Fruit fly (Drosophila melanogaster) whole organism, prepupa: Measurements from ENCODE around the gene CapaR.

Experiments used
- CG10669 ChIP-seq: fragments of 200-800 bp; sonication (Bioruptor generic); optimal IDR thresholded peaks from 3 replicates; lab custom pipeline; 2018; ENCODE audit warnings: missing biosample characterization, mild to moderate bottlenecking, missing genetic modification characterization, moderate library complexity
- CG11294 ChIP-seq: fragments of 200-800 bp; sonication (Bioruptor generic); IDR thresholded peaks from 2 replicates; pipeline ENCODE4 v1.3.6; 2022; ENCODE audit warnings: missing biosample characterization, missing genetic modification characterization
- CG11902 ChIP-seq: fragments of 200-800 bp; sonication (Bioruptor generic); optimal IDR thresholded peaks from 3 replicates; lab custom pipeline; 2016; ENCODE audit warnings: missing biosample characterization, missing genetic modification characterization
- CG34406 ChIP-seq: fragments of 200-800 bp; sonication (Bioruptor generic); optimal IDR thresholded peaks from 3 replicates; lab custom pipeline; 2016; ENCODE audit warnings: missing biosample characterization, missing genetic modification characterization
- CG8632 ChIP-seq: fragments of 200-800 bp; sonication (Bioruptor generic); optimal IDR thresholded peaks from 3 replicates; lab custom pipeline; 2016; ENCODE audit warnings: missing biosample characterization, missing genetic modification characterization
- Eip93F ChIP-seq: fragments of 200-800 bp; sonication (Bioruptor generic); optimal IDR thresholded peaks from 2 replicates; lab custom pipeline; 2016; ENCODE audit warnings: missing biosample characterization, mild to moderate bottlenecking, missing genetic modification characterization
- Hr38 ChIP-seq: sonication (Bioruptor generic); optimal IDR thresholded peaks from 2 replicates; lab custom pipeline; 2016; ENCODE audit warnings: missing biosample characterization, missing genetic modification characterization
- Sox102F ChIP-seq: fragments of 200-800 bp; sonication (Bioruptor generic); optimal IDR thresholded peaks from 2 replicates; lab custom pipeline; 2016; ENCODE audit warnings: missing biosample characterization, mild to moderate bottlenecking, missing genetic modification characterization

dm6 chr3L:21539245-21540196 is 22.5 kb downstream of the CapaR start, which contains the start of the genes COX8 and VhaM9.7-b:
- TF ChIP-seq Hr38 (GFP tag; lab: Kevin White, UChicago) (no peak), CG34406 (GFP tag; lab: Kevin White, UChicago) (no peak), CG10669 (GFP tag; lab: Kevin White, UChicago) (no peak), CG11902 (GFP tag; lab: Kevin White, UChicago) (peak; percentile 55), CG8632 (GFP tag; lab: Kevin White, UChicago) (no peak), Sox102F (GFP tag; lab: Kevin White, UChicago) (no peak), Eip93F (GFP tag; lab: Kevin White, UChicago) (no peak), CG11294 (GFP tag; lab: Robert Waterston, UW) (no peak)
